Fruit fly (Drosophila melanogaster) whole organism, embryonic: ENCODE measurements around the gene frm.

ENCODE experiments used
- ATbp ChIP-seq: fragments of 200-800 bp; sonication (Bioruptor generic); optimal IDR thresholded peaks from 2 replicates; lab custom pipeline; 2017; ENCODE audit warnings: missing biosample characterization, mild to moderate bottlenecking, missing genetic modification characterization, missing genetic modification reagents
- BEAF-32 ChIP-seq: fragments of 200-800 bp; sonication (Bioruptor generic); optimal IDR thresholded peaks from 3 replicates; lab custom pipeline; 2017; ENCODE audit warnings: missing biosample characterization, missing genetic modification characterization, mild to moderate bottlenecking, moderate library complexity, missing genetic modification reagents
- CG12071 ChIP-seq: fragments of 200-800 bp; sonication (Bioruptor generic); optimal IDR thresholded peaks from 3 replicates; lab custom pipeline; 2018; ENCODE audit warnings: missing biosample characterization, mild to moderate bottlenecking, missing genetic modification characterization
- CG13287 ChIP-seq: fragments of 200-800 bp; sonication (Bioruptor generic); IDR thresholded peaks from 2 replicates; pipeline ENCODE4 v1.3.6; 2022; ENCODE audit warnings: missing biosample characterization, missing genetic modification characterization; ENCODE audit not compliant: partially characterized antibody
- CG14860 ChIP-seq: fragments of 200-800 bp; sonication (Bioruptor generic); IDR thresholded peaks from 3 replicates; pipeline ENCODE4 v1.3.6; 2022; ENCODE audit warnings: missing biosample characterization, missing genetic modification characterization; ENCODE audit not compliant: partially characterized antibody
- CG15601 ChIP-seq: fragments of 200-800 bp; sonication (Bioruptor generic); optimal IDR thresholded peaks from 3 replicates; lab custom pipeline; 2019; ENCODE audit warnings: missing biosample characterization, mild to moderate bottlenecking, missing genetic modification characterization, moderate library complexity
- CG16813 ChIP-seq: fragments of 200-800 bp; sonication (Bioruptor generic); IDR thresholded peaks from 3 replicates; pipeline ENCODE4 v1.3.6; 2022; ENCODE audit warnings: missing biosample characterization, missing genetic modification characterization; ENCODE audit not compliant: partially characterized antibody
- CG17328 ChIP-seq: fragments of 200-800 bp; sonication (Bioruptor generic); IDR thresholded peaks from 2 replicates; pipeline ENCODE4 v1.3.6; 2022; ENCODE audit warnings: missing biosample characterization, missing genetic modification characterization
- CG17359 ChIP-seq: fragments of 200-800 bp; sonication (Bioruptor generic); optimal IDR thresholded peaks from 3 replicates; lab custom pipeline; 2018; ENCODE audit warnings: missing biosample characterization, mild to moderate bottlenecking, missing genetic modification characterization, moderate library complexity
- CG32532 ChIP-seq: fragments of 200-800 bp; sonication (Bioruptor generic); IDR thresholded peaks from 2 replicates; pipeline ENCODE4 v1.3.6; 2022; ENCODE audit warnings: missing biosample characterization, missing genetic modification characterization
- CG33213 ChIP-seq: fragments of 200-800 bp; sonication (Bioruptor generic); optimal IDR thresholded peaks from 3 replicates; lab custom pipeline; 2016; ENCODE audit warnings: missing biosample characterization, missing genetic modification characterization
- CG3407 ChIP-seq: fragments of 200-800 bp; sonication (Bioruptor generic); optimal IDR thresholded peaks from 2 replicates; lab custom pipeline; 2018; ENCODE audit warnings: missing biosample characterization, mild to moderate bottlenecking, missing genetic modification characterization
- CG4424 ChIP-seq: fragments of 200-800 bp; sonication (Bioruptor generic); optimal IDR thresholded peaks from 3 replicates; lab custom pipeline; 2016; ENCODE audit warnings: missing biosample characterization, missing genetic modification characterization
- CG5180 ChIP-seq: fragments of 200-800 bp; sonication (Bioruptor generic); optimal IDR thresholded peaks from 3 replicates; lab custom pipeline; 2017; ENCODE audit warnings: missing biosample characterization, missing genetic modification characterization, mild to moderate bottlenecking, moderate library complexity, missing genetic modification reagents
- CG6175 ChIP-seq: fragments of 200-800 bp; sonication (Bioruptor generic); IDR thresholded peaks from 3 replicates; pipeline ENCODE4 v1.3.6; 2022; ENCODE audit warnings: missing biosample characterization, missing genetic modification characterization
- CG6254 ChIP-seq: fragments of 200-800 bp; sonication (Bioruptor generic); optimal IDR thresholded peaks from 3 replicates; lab custom pipeline; 2017; ENCODE audit warnings: mild to moderate bottlenecking, missing biosample characterization, missing genetic modification reagents, missing genetic modification characterization
- CG6765 ChIP-seq: fragments of 200-800 bp; sonication (Bioruptor generic); optimal IDR thresholded peaks from 3 replicates; lab custom pipeline; 2017; ENCODE audit warnings: missing biosample characterization, mild to moderate bottlenecking, missing genetic modification characterization
- CG6791 ChIP-seq: fragments of 200-800 bp; sonication (Bioruptor generic); IDR thresholded peaks from 3 replicates; pipeline ENCODE4 v1.3.6; 2022; ENCODE audit warnings: missing biosample characterization, missing genetic modification characterization; ENCODE audit not compliant: partially characterized antibody
- CG6813 ChIP-seq: fragments of 200-800 bp; sonication (Bioruptor generic); optimal IDR thresholded peaks from 2 replicates; lab custom pipeline; 2017; ENCODE audit warnings: missing biosample characterization, missing genetic modification characterization, mild to moderate bottlenecking, moderate library complexity, missing genetic modification reagents
- CG6854 ChIP-seq: fragments of 200-800 bp; sonication (Bioruptor generic); optimal IDR thresholded peaks from 3 replicates; lab custom pipeline; 2017; ENCODE audit warnings: missing biosample characterization, mild to moderate bottlenecking, missing genetic modification characterization
- CG7987 ChIP-seq: fragments of 200-800 bp; sonication (Bioruptor generic); optimal IDR thresholded peaks from 2 replicates; lab custom pipeline; 2018; ENCODE audit warnings: missing biosample characterization, mild to moderate bottlenecking, missing genetic modification characterization, moderate library complexity
- CG8290 ChIP-seq, 3 experiments: fragments of 200-800 bp; sonication (Bioruptor generic); optimal IDR thresholded peaks; 2 replicates each; lab custom pipeline; 2016 to 2019; ENCODE audit warnings: missing biosample characterization in 3 of 3, missing genetic modification characterization in 3 of 3, mild to moderate bottlenecking in 2 of 3, moderate library complexity in 1 of 3
- CkIIα-i1 ChIP-seq: fragments of 200-800 bp; sonication (Bioruptor generic); IDR thresholded peaks from 2 replicates; pipeline ENCODE4 v1.3.6; 2022; ENCODE audit warnings: missing biosample characterization, missing genetic modification characterization
- D19A ChIP-seq: fragments of 200-800 bp; optimal IDR thresholded peaks from 3 replicates; lab custom pipeline; 2019; ENCODE audit warnings: missing biosample characterization, mild to moderate bottlenecking, missing genetic modification characterization, moderate library complexity
- E2f2 ChIP-seq: fragments of 200-800 bp; sonication (Bioruptor generic); IDR thresholded peaks from 2 replicates; pipeline ENCODE4 v1.3.6; 2022; ENCODE audit warnings: missing biosample characterization, missing genetic modification characterization
- Hr39 ChIP-seq: fragments of >200 bp; optimal IDR thresholded peaks from 2 replicates; lab custom pipeline; 2017
- Max ChIP-seq: fragments of 200-800 bp; sonication (Bioruptor generic); optimal IDR thresholded peaks from 2 replicates; lab custom pipeline; 2016; ENCODE audit warnings: missing biosample characterization, mild to moderate bottlenecking, missing genetic modification characterization
- Med ChIP-seq: fragments of 200-800 bp; sonication (Bioruptor generic); peaks from one replicate; lab custom pipeline; 2016; ENCODE audit warnings: missing biosample characterization, missing genetic modification characterization, mild to moderate bottlenecking, inconsistent platforms, moderate library complexity
- Mes4 ChIP-seq: fragments of 200-800 bp; sonication (Bioruptor generic); optimal IDR thresholded peaks from 2 replicates; lab custom pipeline; 2016; ENCODE audit warnings: missing biosample characterization, missing genetic modification characterization
- Mrtf ChIP-seq: fragments of 200-800 bp; sonication (Bioruptor generic); IDR thresholded peaks from 3 replicates; pipeline ENCODE4 v1.3.6; 2022; ENCODE audit warnings: missing biosample characterization, missing genetic modification characterization
- NC2β ChIP-seq: fragments of 200-800 bp; sonication (Bioruptor generic); optimal IDR thresholded peaks from 2 replicates; lab custom pipeline; 2016; ENCODE audit warnings: missing biosample characterization, missing genetic modification characterization
- Pdp1 ChIP-seq, 2 experiments: fragments of 200-800 bp; sonication (Bioruptor generic); optimal IDR thresholded peaks; 3 replicates each; lab custom pipeline; 2016; ENCODE audit warnings: missing biosample characterization in 2 of 2, missing genetic modification characterization in 2 of 2, mild to moderate bottlenecking in 1 of 2, moderate library complexity in 1 of 2
- Sox102F ChIP-seq: fragments of 200-800 bp; sonication (Bioruptor generic); optimal IDR thresholded peaks from 2 replicates; lab custom pipeline; 2018; ENCODE audit warnings: missing biosample characterization, mild to moderate bottlenecking, missing genetic modification characterization, moderate library complexity
- Spps ChIP-seq: fragments of 200-800 bp; sonication (Bioruptor generic); optimal IDR thresholded peaks from 2 replicates; lab custom pipeline; 2018; ENCODE audit warnings: missing biosample characterization, mild to moderate bottlenecking, missing genetic modification characterization
- bsh ChIP-seq, 2 experiments: fragments of 200-800 bp; sonication (Bioruptor generic); optimal IDR thresholded peaks; 2 replicates each; lab custom pipeline; 2017 to 2018; ENCODE audit warnings: mild to moderate bottlenecking in 2 of 2, missing biosample characterization in 2 of 2, missing genetic modification characterization in 2 of 2, moderate library complexity in 1 of 2
- cato ChIP-seq: fragments of 200-800 bp; sonication (Bioruptor generic); optimal IDR thresholded peaks from 2 replicates; lab custom pipeline; 2016; ENCODE audit warnings: missing biosample characterization, missing genetic modification characterization, borderline replicate concordance
- crc ChIP-seq: fragments of 200-800 bp; sonication (Bioruptor generic); optimal IDR thresholded peaks from 2 replicates; lab custom pipeline; 2016; ENCODE audit warnings: missing biosample characterization, missing genetic modification characterization
- crol ChIP-seq: fragments of 200-800 bp; sonication (Bioruptor generic); IDR thresholded peaks from 2 replicates; pipeline ENCODE4 v1.3.6; 2022; ENCODE audit warnings: missing biosample characterization, missing genetic modification characterization
- dm ChIP-seq: fragments of 200-800 bp; sonication (Bioruptor generic); optimal IDR thresholded peaks from 3 replicates; lab custom pipeline; 2016; ENCODE audit warnings: missing biosample characterization, missing genetic modification characterization
- emc ChIP-seq: fragments of 200-800 bp; sonication (Bioruptor generic); optimal IDR thresholded peaks from 2 replicates; lab custom pipeline; 2016; ENCODE audit warnings: missing biosample characterization, missing genetic modification characterization
- gcm2 ChIP-seq: fragments of 200-800 bp; sonication (Bioruptor generic); optimal IDR thresholded peaks from 2 replicates; lab custom pipeline; 2016; ENCODE audit warnings: missing biosample characterization, missing genetic modification characterization
- inv ChIP-seq: fragments of 200-800 bp; sonication (Bioruptor generic); IDR thresholded peaks from 2 replicates; pipeline ENCODE4 v1.3.6; 2022; ENCODE audit warnings: missing biosample characterization, missing genetic modification characterization; ENCODE audit not compliant: partially characterized antibody
- ken ChIP-seq: fragments of 200-800 bp; sonication (Bioruptor generic); IDR thresholded peaks from 3 replicates; pipeline ENCODE4 v1.3.6; 2022; ENCODE audit warnings: missing biosample characterization, missing genetic modification characterization
- lmd ChIP-seq: fragments of 200-800 bp; sonication (Bioruptor generic); IDR thresholded peaks from 2 replicates; pipeline ENCODE4 v1.3.6; 2022; ENCODE audit warnings: missing biosample characterization, missing genetic modification characterization
- pita ChIP-seq: fragments of 200-800 bp; sonication (Bioruptor generic); optimal IDR thresholded peaks from 2 replicates; lab custom pipeline; 2017; ENCODE audit warnings: missing biosample characterization, mild to moderate bottlenecking, missing genetic modification characterization
- pzg ChIP-seq: fragments of 200-800 bp; sonication (Bioruptor generic); optimal IDR thresholded peaks from 3 replicates; lab custom pipeline; 2018; ENCODE audit warnings: missing biosample characterization, mild to moderate bottlenecking, missing genetic modification characterization, moderate library complexity
- stwl ChIP-seq: fragments of 200-800 bp; sonication (Bioruptor generic); optimal IDR thresholded peaks from 3 replicates; lab custom pipeline; 2018; ENCODE audit warnings: missing biosample characterization, mild to moderate bottlenecking, missing genetic modification characterization, moderate library complexity
- tna ChIP-seq: fragments of 200-800 bp; sonication (Bioruptor generic); IDR thresholded peaks from 2 replicates; pipeline ENCODE4 v1.3.6; 2022; ENCODE audit warnings: missing biosample characterization, missing genetic modification characterization; ENCODE audit not compliant: partially characterized antibody
- wor ChIP-seq: fragments of 200-800 bp; sonication (Bioruptor generic); IDR thresholded peaks from 2 replicates; pipeline ENCODE4 v1.3.6; 2022; ENCODE audit warnings: missing biosample characterization, missing genetic modification characterization
- zen ChIP-seq: fragments of 200-800 bp; sonication (Bioruptor generic); optimal IDR thresholded peaks from 3 replicates; lab custom pipeline; 2018; ENCODE audit warnings: missing biosample characterization, mild to moderate bottlenecking, missing genetic modification characterization, moderate library complexity

frm gene

dm6 chr3L:5534253-5534652 lies 16.7 kb downstream of the frm start (continued):
- TF ChIP-seq CG6254 (GFP tag; lab: Kevin White, UChicago) (no peak), crol (GFP tag; lab: Robert Waterston, UW) (no peak), CG17359 (tag; lab: Kevin White, UChicago) (no peak), tna (GFP tag; lab: Robert Waterston, UW) (peak; percentile 64), Mes4 (no peak), gcm2 (no peak), pzg (GFP tag; lab: Kevin White, UChicago) (no peak), CG14860 (no peak), CG16813 (GFP tag; lab: Robert Waterston, UW) (peak; percentile 56; the same call in 2 of the 3 replicates), D19A (no peak), Pdp1 (GFP tag; optimal IDR thresholded peaks at IDR 0.05; lab: Kevin White, UChicago) (peak in 1 of 2 experiments; percentile 56), CG6813 (GFP tag; lab: Kevin White, UChicago) (no peak), CG13287 (GFP tag; lab: Robert Waterston, UW) (peak; percentile 76), CkIIα-i1 (GFP tag; lab: Robert Waterston, UW) (no peak), NC2β (no peak), Sox102F (GFP tag; lab: Kevin White, UChicago) (no peak), zen (no peak), CG17328 (GFP tag; lab: Robert Waterston, UW) (no peak), CG7987 (GFP tag; lab: Kevin White, UChicago) (no peak), ATbp (no peak), stwl (tag; lab: Kevin White, UChicago) (no peak), ken (GFP tag; lab: Robert Waterston, UW) (no peak), E2f2 (GFP tag; lab: Robert Waterston, UW) (no peak), BEAF-32 (GFP tag; lab: Kevin White, UChicago) (no peak), CG8290 (GFP tag; optimal IDR thresholded peaks at IDR 0.05; lab: Kevin White, UChicago) (no peak), CG8290 (tag; optimal IDR thresholded peaks at IDR 0.05; lab: Kevin White, UChicago) (no peak), CG6791 (GFP tag; lab: Robert Waterston, UW) (no peak), Max (GFP tag; lab: Kevin White, UChicago) (no peak), CG6175 (no peak), cato (no peak), lmd (GFP tag; lab: Robert Waterston, UW) (no peak), CG6765 (GFP tag; lab: Kevin White, UChicago) (no peak), crc (GFP tag; lab: Kevin White, UChicago) (no peak), CG6854 (no peak), CG12071 (GFP tag; lab: Kevin White, UChicago) (no peak), bsh (GFP tag; optimal IDR thresholded peaks at IDR 0.05; lab: Kevin White, UChicago) (no peak), CG33213 (GFP tag; lab: Kevin White, UChicago) (no peak), Spps (no peak), Mrtf (GFP tag; lab: Robert Waterston, UW) (no peak), Med (no peak), inv (GFP tag; lab: Robert Waterston, UW) (peak; percentile 39; the same call in 1 of the 2 replicates), CG4424 (GFP tag; lab: Kevin White, UChicago) (no peak), CG15601 (tag; lab: Kevin White, UChicago) (no peak), pita (GFP tag; lab: Kevin White, UChicago) (no peak), CG5180 (GFP tag; lab: Kevin White, UChicago) (no peak), wor (GFP tag; lab: Robert Waterston, UW) (no peak), emc (GFP tag; lab: Kevin White, UChicago) (no peak), Hr39 (lab: Kevin White, UChicago) (no peak), CG3407 (GFP tag; lab: Kevin White, UChicago) (no peak), dm (GFP tag; lab: Kevin White, UChicago) (no peak), CG32532 (GFP tag; lab: Robert Waterston, UW) (no peak)
